Worm (Caenorhabditis elegans) whole organism, late embryonic: ENCODE data around the gene C25H3.11.

Source experiments
- C38D4.7 ChIP-seq: fragments of 200-800 bp; sonication (Bioruptor generic); optimal IDR thresholded peaks from 2 replicates; lab custom pipeline; 2018; ENCODE audit warnings: mild to moderate bottlenecking, missing genetic modification characterization, moderate library complexity, missing compliant biosample characterization
- F13H6.1 ChIP-seq: sonication (generic microtip); optimal IDR thresholded peaks from 2 replicates; lab custom pipeline; 2016; ENCODE audit warnings: missing genetic modification characterization, missing compliant biosample characterization
- K09A11.1 ChIP-seq: sonication (generic microtip); optimal IDR thresholded peaks from 2 replicates; lab custom pipeline; 2017; ENCODE audit warnings: antibody characterized with exemption, mild to moderate bottlenecking, missing genetic modification characterization, missing compliant biosample characterization; ENCODE audit not compliant: insufficient read depth
- ahr-1 ChIP-seq: sonication (generic microtip); optimal IDR thresholded peaks from 2 replicates; lab custom pipeline; 2016; ENCODE audit warnings: missing genetic modification characterization, missing compliant biosample characterization
- ama-1 ChIP-seq: fragments of 150-350 bp; optimal IDR thresholded peaks from 2 replicates; lab custom pipeline; 2014
- dve-1 ChIP-seq: sonication (generic microtip); optimal IDR thresholded peaks from 2 replicates; lab custom pipeline; 2017; ENCODE audit warnings: antibody characterized with exemption, mild to moderate bottlenecking, missing genetic modification characterization, missing compliant biosample characterization
- fax-1 ChIP-seq: sonication (generic microtip); optimal IDR thresholded peaks from 2 replicates; lab custom pipeline; 2016; ENCODE audit warnings: missing genotype, missing genetic modification characterization, missing compliant biosample characterization
- fkh-10 ChIP-seq: fragments of 150-350 bp; optimal IDR thresholded peaks from 2 replicates; lab custom pipeline; 2014; ENCODE audit warnings: missing biosample characterization, missing genetic modification reagents, missing genetic modification characterization
- nfya-1 ChIP-seq: sonication (generic microtip); optimal IDR thresholded peaks from 2 replicates; lab custom pipeline; 2017; ENCODE audit warnings: missing genetic modification characterization, mild to moderate bottlenecking, missing compliant biosample characterization, antibody characterized with exemption, moderate library complexity
- nhr-232 ChIP-seq: sonication (generic microtip); optimal IDR thresholded peaks from 2 replicates; lab custom pipeline; 2016; ENCODE audit warnings: missing genetic modification characterization, missing compliant biosample characterization
- pha-4 ChIP-seq: fragments of 150-350 bp; optimal IDR thresholded peaks from 2 replicates; lab custom pipeline; 2018; ENCODE audit warnings: missing biosample characterization, missing genetic modification reagents, missing genetic modification characterization
- unc-86 ChIP-seq: sonication (generic microtip); optimal IDR thresholded peaks from 2 replicates; lab custom pipeline; 2016; ENCODE audit warnings: missing genetic modification characterization, missing compliant biosample characterization

DNA sequence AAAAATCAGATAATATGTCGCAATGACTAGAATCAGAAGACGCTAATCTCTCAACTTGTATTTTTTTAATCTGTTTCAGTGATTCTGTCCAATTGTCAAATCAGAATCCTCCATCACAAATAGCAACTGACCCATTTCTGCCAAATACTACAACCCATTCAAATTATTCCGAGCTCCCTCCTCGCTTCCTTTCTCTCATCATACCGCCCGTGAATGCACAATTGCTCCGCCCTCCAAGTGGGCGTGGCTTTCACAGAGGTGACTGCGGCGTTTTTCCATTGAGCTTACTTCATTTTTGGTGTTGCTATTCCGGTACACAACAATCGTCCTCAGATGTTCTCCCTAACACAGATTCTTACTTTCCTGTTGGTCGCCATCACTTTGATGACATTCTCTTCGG is 8.1 kb downstream of the C25H3.11 start, which contains the start of gene flp-27:
- TF ChIP-seq C38D4.7 (GFP tag; lab: Kevin White, UChicago) (no peak), nhr-232 (tag; lab: Kevin White, UChicago) (no peak), dve-1 (tag; lab: Kevin White, UChicago) (no peak), ahr-1 (tag; lab: Kevin White, UChicago) (no peak), unc-86 (tag; lab: Kevin White, UChicago) (no peak), ama-1 (lab: Kevin White, UChicago) (no peak), pha-4 (no peak), K09A11.1 (tag; lab: Kevin White, UChicago) (no peak), nfya-1 (tag; lab: Kevin White, UChicago) (no peak), F13H6.1 (tag; lab: Kevin White, UChicago) (no peak), fax-1 (tag; lab: Kevin White, UChicago) (no peak), fkh-10 (GFP tag; lab: Kevin White, UChicago) (no peak)
